Worm (Caenorhabditis elegans) whole organism, L4 larva: Measurements from ENCODE around the gene seu-1.

ENCODE experiments used
- R02D3.7 ChIP-seq: fragments of 150-350 bp; sonication (generic microtip); optimal IDR thresholded peaks from 3 replicates; lab custom pipeline; 2014; ENCODE audit warnings: missing biosample characterization, missing genetic modification characterization
- ama-1 ChIP-seq: fragments of 150-350 bp; optimal IDR thresholded peaks from 2 replicates; lab custom pipeline; 2014; ENCODE audit warnings: inconsistent platforms, mixed read lengths
- lir-3 ChIP-seq: sonication (generic microtip); optimal IDR thresholded peaks from 2 replicates; lab custom pipeline; 2016; ENCODE audit warnings: mild to moderate bottlenecking, missing genetic modification characterization, missing compliant biosample characterization
- tag-97 ChIP-seq: fragments of 200-800 bp; sonication (Bioruptor generic); IDR thresholded peaks from 2 replicates; pipeline ENCODE4 v1.3.6; 2022; ENCODE audit warnings: missing genetic modification characterization, missing compliant biosample characterization
- unc-130 ChIP-seq: sonication (generic microtip); optimal IDR thresholded peaks from 2 replicates; lab custom pipeline; 2016; ENCODE audit warnings: missing genetic modification reagents, missing genetic modification characterization, missing compliant biosample characterization

- TF ChIP-seq tag-97 (GFP tag; lab: Robert Waterston, UW) (no peak), R02D3.7 (no peak), unc-130 (no peak), ama-1 (lab: Kevin White, UChicago) (no peak), lir-3 (no peak)
Observed at ce11 chrIV:6372267-6372666, 42.8 kb downstream of the seu-1 start.
